Worm (Caenorhabditis elegans) whole organism, L1 larva: Measurements from ENCODE around the gene F13A2.1.
A peak's percentile ranks its signal among the peaks of the same experiment; 100 is the strongest.

Source experiments
- ceh-88 ChIP-seq: fragments of 200-800 bp; sonication (Bioruptor generic); IDR thresholded peaks from 2 replicates; pipeline ENCODE4 v1.3.6; 2022; ENCODE audit warnings: missing genetic modification characterization, missing compliant biosample characterization
- ces-1 ChIP-seq: fragments of 150-350 bp; optimal IDR thresholded peaks from 2 replicates; lab custom pipeline; 2014; ENCODE audit warnings: missing biosample characterization, missing genetic modification reagents, missing genetic modification characterization
- efl-1 ChIP-seq, 4 experiments: fragments of 150-350 bp; optimal IDR thresholded peaks in 3 of 4; peaks in 1 of 4; 1 replicate in 1 of 4; 2 replicates in 3 of 4; lab custom pipeline; 2014; ENCODE audit warnings: missing biosample characterization in 2 of 4, missing genetic modification characterization in 2 of 4, missing genetic modification reagents in 2 of 4
- elt-2 ChIP-seq: sonication (generic microtip); optimal IDR thresholded peaks from 2 replicates; lab custom pipeline; 2016; ENCODE audit warnings: missing genetic modification characterization, mild to moderate bottlenecking, inconsistent platforms, missing compliant biosample characterization, missing genetic modification reagents
- fos-1 ChIP-seq: fragments of 150-350 bp; optimal IDR thresholded peaks from 2 replicates; lab custom pipeline; 2014; ENCODE audit warnings: missing biosample characterization, missing genetic modification characterization
- mdl-1 ChIP-seq, 2 experiments: fragments of 150-350 bp; optimal IDR thresholded peaks; 2 replicates each; lab custom pipeline; 2014 to 2017; ENCODE audit warnings: missing biosample characterization in 2 of 2, missing genetic modification characterization in 2 of 2, inconsistent platforms in 1 of 2
- nhr-76 ChIP-seq: sonication (generic microtip); optimal IDR thresholded peaks from 2 replicates; lab custom pipeline; 2017; ENCODE audit warnings: missing biosample characterization, missing genetic modification characterization
- ztf-11 ChIP-seq, 2 experiments: sonication (generic microtip); optimal IDR thresholded peaks; 2 replicates each; lab custom pipeline; 2016 to 2017; ENCODE audit warnings: missing genetic modification characterization in 2 of 2, missing biosample characterization in 1 of 2, missing compliant biosample characterization in 1 of 2

- TF ChIP-seq ces-1 (GFP tag; lab: Kevin White, UChicago), result no peak
- no peak for TF ChIP-seq elt-2 (tag; lab: Kevin White, UChicago)
- TF ChIP-seq mdl-1 (tag; optimal IDR thresholded peaks at IDR 0.05; lab: Kevin White, UChicago), result no peak
- TF ChIP-seq nhr-76 (tag; lab: Kevin White, UChicago), result no peak
- TF ChIP-seq fos-1 (tag; lab: Kevin White, UChicago), result no peak
- TF ChIP-seq ztf-11 (tag; optimal IDR thresholded peaks at IDR 0.05; lab: Kevin White, UChicago), result no peak
- TF ChIP-seq efl-1 (optimal IDR thresholded peaks at IDR 0.05; lab: Kevin White, UChicago), result no peak
- TF ChIP-seq efl-1 (GFP tag; optimal IDR thresholded peaks at IDR 0.05 in 1 of 2; lab: Kevin White, UChicago), result peak in 1 of 2 experiments; percentile 26
- no peak for TF ChIP-seq ceh-88 (GFP tag; lab: Robert Waterston, UW)
Observed at ce11 chrV:4366440-4366839, 15.8 kb downstream of the F13A2.1 start, which contains the start of gene F32D1.11.
